Fruit fly (Drosophila melanogaster): ENCODE results near the gene CG8852.

Gene CG8852

DNA sequence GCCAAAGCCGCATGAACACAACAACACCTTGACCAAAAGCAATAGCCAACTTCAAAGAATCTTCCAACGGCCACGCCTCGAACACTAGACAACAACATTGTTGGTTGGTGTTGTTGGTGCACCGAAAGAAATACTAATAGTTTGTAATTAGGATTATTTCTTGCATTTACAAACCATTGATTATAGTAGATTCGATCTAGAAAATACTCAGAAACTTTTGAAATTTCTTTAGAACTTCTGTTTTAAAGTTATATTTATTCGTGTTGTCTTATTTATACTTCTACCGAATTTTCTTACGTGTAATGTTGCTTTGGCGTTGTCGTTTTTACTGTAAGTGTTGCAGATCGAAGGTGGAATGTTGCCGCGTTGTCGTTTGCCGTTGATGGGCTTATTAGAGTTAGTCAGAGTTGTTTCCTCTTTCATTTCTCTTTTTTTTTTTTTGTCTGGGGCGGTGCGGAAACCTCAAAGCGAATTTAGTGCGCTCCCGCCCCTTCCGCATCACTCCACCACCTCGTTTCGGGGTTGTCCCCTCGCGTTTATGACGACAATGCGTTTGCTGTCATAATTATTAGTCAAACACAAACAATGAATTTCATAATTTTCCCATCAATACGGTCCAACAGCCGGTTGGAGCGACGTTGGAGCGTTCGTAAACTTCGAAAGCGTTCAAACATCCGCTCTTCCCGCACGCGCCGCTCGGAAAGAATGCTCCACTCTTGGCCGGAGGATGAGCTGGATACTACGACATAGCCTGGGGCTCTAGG is 50.9 kb downstream of the CG8852 start, which contains the start of gene CG43815 (continued):
- peak; percentile 16 for TF ChIP-seq Oli (tag; optimal IDR thresholded peaks at IDR 0.05)
- 0 out of 2 replicates have a peak, but pooled peaks have one; percentile 21 for TF ChIP-seq crol (GFP tag; IDR thresholded peaks at IDR 0.05)
- peak; percentile 51 for TF ChIP-seq ATbp (GFP tag; optimal IDR thresholded peaks at IDR 0.05)
- no peak for TF ChIP-seq CrebB (tag; optimal IDR thresholded peaks at IDR 0.05)
- TF ChIP-seq CG14441 (GFP tag; IDR thresholded peaks at IDR 0.05): no peak
- no peak for TF ChIP-seq nau (GFP tag; optimal IDR thresholded peaks at IDR 0.05)
- no peak for TF ChIP-seq klu (GFP tag; IDR thresholded peaks at IDR 0.05)
- no peak for TF ChIP-seq unc-4 (GFP tag; IDR thresholded peaks at IDR 0.05; ENCODE audit: partially characterized antibody)
- TF ChIP-seq CG12391 (tag; optimal IDR thresholded peaks at IDR 0.05): peak; percentile 17
- TF ChIP-seq Xrp1 (GFP tag; IDR thresholded peaks at IDR 0.05): peak; percentile 33; the same call in 1 of the 2 replicates
- TF ChIP-seq CG9932 (GFP tag; IDR thresholded peaks at IDR 0.05): no peak
- TF ChIP-seq CG10209 (GFP tag; optimal IDR thresholded peaks at IDR 0.05): no peak
- no peak for TF ChIP-seq chinmo (GFP tag; IDR thresholded peaks at IDR 0.05; ENCODE audit: partially characterized antibody)
- TF ChIP-seq fu2 (GFP tag; optimal IDR thresholded peaks at IDR 0.05): no peak
- TF ChIP-seq croc (GFP tag; conservative IDR thresholded peaks at IDR 0.05): no peak
- no peak for TF ChIP-seq CG4328 (GFP tag; optimal IDR thresholded peaks at IDR 0.05)
- TF ChIP-seq Ravus (GFP tag; IDR thresholded peaks at IDR 0.05): no peak
- TF ChIP-seq CG10959 (GFP tag; IDR thresholded peaks at IDR 0.05): no peak
- no peak for TF ChIP-seq Bdp1 (GFP tag; optimal IDR thresholded peaks at IDR 0.05)
- no peak for TF ChIP-seq gro (GFP tag; optimal IDR thresholded peaks at IDR 0.05)
- no peak for TF ChIP-seq fd96Cb (tag; optimal IDR thresholded peaks at IDR 0.05)
- TF ChIP-seq tna (GFP tag; IDR thresholded peaks at IDR 0.05; ENCODE audit: partially characterized antibody): no peak
- TF ChIP-seq CG1647 (GFP tag; optimal IDR thresholded peaks at IDR 0.05): no peak
- no peak for TF ChIP-seq CG6689 (GFP tag; IDR thresholded peaks at IDR 0.05)
- no peak for TF ChIP-seq CG7372 (GFP tag; IDR thresholded peaks at IDR 0.05)
- no peak for TF ChIP-seq pita (GFP tag; optimal IDR thresholded peaks at IDR 0.05)
- no peak for TF ChIP-seq seq (GFP tag; IDR thresholded peaks at IDR 0.05)
- TF ChIP-seq sqz (GFP tag; optimal IDR thresholded peaks at IDR 0.05): no peak
- TF ChIP-seq Hr51 (GFP tag; optimal IDR thresholded peaks at IDR 0.05): no peak
- TF ChIP-seq CG3838 (GFP tag; optimal IDR thresholded peaks at IDR 0.05): peak; percentile 6
- no peak for TF ChIP-seq Rx (GFP tag; IDR thresholded peaks at IDR 0.05)
- no peak for TF ChIP-seq CG7357 (GFP tag; IDR thresholded peaks at IDR 0.05)
- TF ChIP-seq hbn (GFP tag; IDR thresholded peaks at IDR 0.05; ENCODE audit: partially characterized antibody): no peak
- peak; percentile 18 for TF ChIP-seq CG6813 (GFP tag; optimal IDR thresholded peaks at IDR 0.05)
- no peak for TF ChIP-seq CG6175 (GFP tag; IDR thresholded peaks at IDR 0.05)
- peak in 1 of 2 experiments; percentile 25 for TF ChIP-seq bsh (GFP tag; optimal IDR thresholded peaks at IDR 0.05)
- TF ChIP-seq oc (tag; optimal IDR thresholded peaks at IDR 0.05): no peak
- no peak for TF ChIP-seq CG14050 (GFP tag; IDR thresholded peaks at IDR 0.05)
- TF ChIP-seq CG3281 (GFP tag; optimal IDR thresholded peaks at IDR 0.05): no peak
- TF ChIP-seq CG14667 (GFP tag; IDR thresholded peaks at IDR 0.05): no peak
- TF ChIP-seq NFAT (GFP tag; IDR thresholded peaks at IDR 0.05): no peak
- TF ChIP-seq ro (GFP tag; IDR thresholded peaks at IDR 0.05): no peak
- no peak for TF ChIP-seq CG14014 (GFP tag; IDR thresholded peaks at IDR 0.05)
- TF ChIP-seq Med (GFP tag): peak; percentile 59
- TF ChIP-seq Side (GFP tag; optimal IDR thresholded peaks at IDR 0.05): no peak
- TF ChIP-seq salm (tag; optimal IDR thresholded peaks at IDR 0.05): no peak
- TF ChIP-seq CG34224 (GFP tag; IDR thresholded peaks at IDR 0.05; ENCODE audit: partially characterized antibody): no peak
- no peak for TF ChIP-seq C15 (GFP tag; IDR thresholded peaks at IDR 0.05)
- no peak for TF ChIP-seq sr (GFP tag; IDR thresholded peaks at IDR 0.05)
- no peak for TF ChIP-seq lab (GFP tag; optimal IDR thresholded peaks at IDR 0.05)

All from whole organism, embryonic.